Worm (Caenorhabditis elegans) whole organism, L1 larva: ENCODE measurements around the gene F52C9.5.
A peak's percentile ranks its signal among the peaks of the same experiment; 100 is the strongest.

Experiments used
- C16A3.4 ChIP-seq: fragments of 150-350 bp; optimal IDR thresholded peaks from 2 replicates; lab custom pipeline; 2014; ENCODE audit warnings: missing biosample characterization, missing genetic modification characterization
- C34B4.2 ChIP-seq: sonication (generic microtip); optimal IDR thresholded peaks from 2 replicates; lab custom pipeline; 2017; ENCODE audit warnings: mild to moderate bottlenecking, missing genetic modification characterization, missing compliant biosample characterization
- aha-1 ChIP-seq: fragments of 150-350 bp; optimal IDR thresholded peaks from 2 replicates; lab custom pipeline; 2014; ENCODE audit warnings: missing biosample characterization, missing genetic modification characterization
- alr-1 ChIP-seq: fragments of 200-800 bp; sonication (Bioruptor generic); optimal IDR thresholded peaks from 2 replicates; lab custom pipeline; 2018; ENCODE audit warnings: borderline replicate concordance, mild to moderate bottlenecking, missing genetic modification characterization, missing compliant biosample characterization
- ama-1 ChIP-seq: fragments of 150-350 bp; optimal IDR thresholded peaks from 2 replicates; lab custom pipeline; 2014
- blmp-1 ChIP-seq: fragments of 150-350 bp; optimal IDR thresholded peaks from 2 replicates; lab custom pipeline; 2014; ENCODE audit warnings: missing biosample characterization, missing genetic modification characterization
- ceh-82 ChIP-seq, 3 experiments: fragments of 150-350 bp in 1 of 3; sonication (generic microtip) in 2 of 3; optimal IDR thresholded peaks; 2 replicates each; lab custom pipeline; 2014 to 2017; ENCODE audit warnings: missing biosample characterization in 3 of 3, missing genetic modification characterization in 3 of 3
- ceh-90 ChIP-seq: sonication (generic microtip); optimal IDR thresholded peaks from 2 replicates; lab custom pipeline; 2016; ENCODE audit warnings: missing genetic modification characterization, missing compliant biosample characterization
- dpl-1 ChIP-seq, 3 experiments: fragments of 150-350 bp in 2 of 3; sonication (generic microtip) in 1 of 3; optimal IDR thresholded peaks; 2 replicates each; lab custom pipeline; 2014 to 2017; ENCODE audit warnings: missing biosample characterization in 3 of 3, missing genetic modification characterization in 3 of 3, missing genetic modification reagents in 3 of 3
- dsc-1 ChIP-seq: sonication (generic microtip); optimal IDR thresholded peaks from 2 replicates; lab custom pipeline; 2016; ENCODE audit warnings: mild to moderate bottlenecking, missing genetic modification characterization, missing compliant biosample characterization
- efl-1 ChIP-seq, 4 experiments: fragments of 150-350 bp; optimal IDR thresholded peaks in 3 of 4; peaks in 1 of 4; 1 replicate in 1 of 4; 2 replicates in 3 of 4; lab custom pipeline; 2014; ENCODE audit warnings: missing biosample characterization in 2 of 4, missing genetic modification characterization in 2 of 4, missing genetic modification reagents in 2 of 4
- efl-3 ChIP-seq: fragments of 200-800 bp; sonication (Bioruptor generic); optimal IDR thresholded peaks from 2 replicates; lab custom pipeline; 2018; ENCODE audit warnings: mild to moderate bottlenecking, missing genetic modification characterization, missing compliant biosample characterization
- egl-13 ChIP-seq: sonication (generic microtip); optimal IDR thresholded peaks from 2 replicates; lab custom pipeline; 2016; ENCODE audit warnings: missing genotype, missing genetic modification reagents, missing genetic modification characterization, missing compliant biosample characterization
- egl-27 ChIP-seq, 2 experiments: fragments of 150-350 bp in 1 of 2; sonication (generic microtip); optimal IDR thresholded peaks; 3 replicates each; lab custom pipeline; 2017 to 2018; ENCODE audit warnings: missing biosample characterization in 2 of 2, missing genetic modification characterization in 2 of 2, missing genetic modification reagents in 2 of 2
- elt-3 ChIP-seq, 6 experiments: fragments of 150-350 bp in 1 of 6; sonication (generic microtip); optimal IDR thresholded peaks; 2 replicates each; lab custom pipeline; 2017 to 2018; ENCODE audit warnings: missing biosample characterization in 6 of 6, missing genetic modification characterization in 6 of 6, inconsistent platforms in 1 of 6
- fkh-10 ChIP-seq: sonication (generic microtip); optimal IDR thresholded peaks from 2 replicates; lab custom pipeline; 2017; ENCODE audit warnings: missing biosample characterization, missing genetic modification reagents, missing genetic modification characterization
- fkh-4 ChIP-seq: sonication (generic microtip); optimal IDR thresholded peaks from 2 replicates; lab custom pipeline; 2016; ENCODE audit warnings: missing compliant biosample characterization, missing genetic modification characterization, borderline replicate concordance
- fos-1 ChIP-seq: fragments of 150-350 bp; optimal IDR thresholded peaks from 2 replicates; lab custom pipeline; 2014; ENCODE audit warnings: missing biosample characterization, missing genetic modification characterization
- hlh-17 ChIP-seq: fragments of 200-800 bp; sonication (Bioruptor generic); optimal IDR thresholded peaks from 2 replicates; lab custom pipeline; 2018; ENCODE audit warnings: missing genetic modification characterization, mild to moderate bottlenecking, missing compliant biosample characterization, moderate library complexity, borderline replicate concordance
- hlh-4 ChIP-seq: sonication (generic microtip); optimal IDR thresholded peaks from 2 replicates; lab custom pipeline; 2016; ENCODE audit warnings: mild to moderate bottlenecking, missing genetic modification characterization, missing compliant biosample characterization
- hpl-2 ChIP-seq: fragments of 150-350 bp; optimal IDR thresholded peaks from 2 replicates; lab custom pipeline; 2014; ENCODE audit warnings: missing biosample characterization, missing genetic modification reagents, missing genetic modification characterization
- isw-1 ChIP-seq: fragments of 200-800 bp; sonication (Bioruptor generic); IDR thresholded peaks from 2 replicates; pipeline ENCODE4 v1.3.6; 2022; ENCODE audit warnings: missing genetic modification characterization, missing compliant biosample characterization
- jun-1 ChIP-seq: fragments of 150-350 bp; optimal IDR thresholded peaks from 2 replicates; lab custom pipeline; 2014; ENCODE audit warnings: missing biosample characterization, missing genetic modification reagents, missing genetic modification characterization
- lin-13 ChIP-seq: fragments of 150-350 bp; optimal IDR thresholded peaks from 2 replicates; lab custom pipeline; 2014; ENCODE audit warnings: missing biosample characterization, missing genetic modification reagents, missing genetic modification characterization
- lin-15B ChIP-seq: fragments of 150-350 bp; sonication (generic microtip); optimal IDR thresholded peaks from 3 replicates; lab custom pipeline; 2014; ENCODE audit warnings: missing biosample characterization, missing genetic modification characterization
- lir-3 ChIP-seq: sonication (generic microtip); optimal IDR thresholded peaks from 2 replicates; lab custom pipeline; 2016; ENCODE audit warnings: mild to moderate bottlenecking, missing genetic modification characterization, moderate library complexity, missing compliant biosample characterization; ENCODE audit not compliant: poor library complexity
- mdl-1 ChIP-seq, 2 experiments: fragments of 150-350 bp; optimal IDR thresholded peaks; 2 replicates each; lab custom pipeline; 2014 to 2017; ENCODE audit warnings: missing biosample characterization in 2 of 2, missing genetic modification characterization in 2 of 2, inconsistent platforms in 1 of 2
- mep-1 ChIP-seq: fragments of 150-350 bp; optimal IDR thresholded peaks from 2 replicates; lab custom pipeline; 2014; ENCODE audit warnings: missing biosample characterization, missing genetic modification characterization
- nhr-12 ChIP-seq: sonication (generic microtip); optimal IDR thresholded peaks from 2 replicates; lab custom pipeline; 2017; ENCODE audit warnings: missing biosample characterization, missing genetic modification characterization
- nhr-237 ChIP-seq: fragments of 150-350 bp; optimal IDR thresholded peaks from 2 replicates; lab custom pipeline; 2014; ENCODE audit warnings: missing biosample characterization, missing genetic modification characterization
- nhr-71 ChIP-seq: sonication (generic microtip); optimal IDR thresholded peaks from 2 replicates; lab custom pipeline; 2016; ENCODE audit warnings: mild to moderate bottlenecking, missing genetic modification characterization, moderate library complexity, missing compliant biosample characterization
- nhr-76 ChIP-seq: sonication (generic microtip); optimal IDR thresholded peaks from 2 replicates; lab custom pipeline; 2017; ENCODE audit warnings: missing biosample characterization, missing genetic modification characterization
- nhr-85 ChIP-seq: sonication (generic microtip); peaks from one replicate; lab custom pipeline; 2016; ENCODE audit warnings: missing genetic modification characterization, inconsistent platforms, missing compliant biosample characterization
- nhr-90 ChIP-seq: sonication (generic microtip); optimal IDR thresholded peaks from 2 replicates; lab custom pipeline; 2016; ENCODE audit warnings: mild to moderate bottlenecking, missing genetic modification characterization, missing compliant biosample characterization; ENCODE audit not compliant: poor library complexity
- pax-3 ChIP-seq: fragments of 200-800 bp; sonication (Bioruptor generic); optimal IDR thresholded peaks from 2 replicates; lab custom pipeline; 2018; ENCODE audit warnings: mild to moderate bottlenecking, missing genetic modification characterization, moderate library complexity, missing compliant biosample characterization
- skn-1 ChIP-seq: fragments of 150-350 bp; optimal IDR thresholded peaks from 2 replicates; lab custom pipeline; 2014; ENCODE audit warnings: missing biosample characterization, missing genetic modification characterization
- sox-4 ChIP-seq: sonication (generic microtip); optimal IDR thresholded peaks from 2 replicates; lab custom pipeline; 2016; ENCODE audit warnings: missing genetic modification characterization, missing compliant biosample characterization
- sptf-1 ChIP-seq: fragments of 150-350 bp; optimal IDR thresholded peaks from 2 replicates; lab custom pipeline; 2014; ENCODE audit warnings: missing biosample characterization, missing genetic modification characterization
- sup-37 ChIP-seq: fragments of 200-800 bp; sonication (Bioruptor generic); optimal IDR thresholded peaks from 2 replicates; lab custom pipeline; 2018; ENCODE audit warnings: mild to moderate bottlenecking, missing genetic modification characterization, missing compliant biosample characterization
- tbx-2 ChIP-seq: sonication (generic microtip); optimal IDR thresholded peaks from 2 replicates; lab custom pipeline; 2016; ENCODE audit warnings: missing genetic modification characterization, missing compliant biosample characterization
- tlp-1 ChIP-seq: fragments of 150-350 bp; optimal IDR thresholded peaks from 2 replicates; lab custom pipeline; 2014; ENCODE audit warnings: missing biosample characterization, missing genetic modification characterization
- unc-130 ChIP-seq: fragments of 150-350 bp; optimal IDR thresholded peaks from 2 replicates; lab custom pipeline; 2017; ENCODE audit warnings: missing biosample characterization, missing genetic modification characterization, inconsistent platforms
- unc-30 ChIP-seq: sonication (generic microtip); optimal IDR thresholded peaks from 2 replicates; lab custom pipeline; 2017; ENCODE audit warnings: missing biosample characterization, missing genetic modification characterization
- unc-62 ChIP-seq: fragments of 150-350 bp; optimal IDR thresholded peaks from 2 replicates; lab custom pipeline; 2014; ENCODE audit warnings: missing biosample characterization, missing genetic modification reagents, missing genetic modification characterization
- unc-86 ChIP-seq: sonication (generic microtip); optimal IDR thresholded peaks from 2 replicates; lab custom pipeline; 2016; ENCODE audit warnings: missing genetic modification characterization, missing compliant biosample characterization
- unc-98 ChIP-seq: fragments of 200-800 bp; sonication (Bioruptor generic); IDR thresholded peaks from 2 replicates; pipeline ENCODE4 v1.3.6; 2022; ENCODE audit warnings: missing genetic modification characterization, missing compliant biosample characterization
- vab-15 ChIP-seq: sonication (generic microtip); optimal IDR thresholded peaks from 2 replicates; lab custom pipeline; 2017; ENCODE audit warnings: missing genotype, mild to moderate bottlenecking, missing genetic modification characterization, missing compliant biosample characterization
- xbp-1 ChIP-seq: sonication (generic microtip); optimal IDR thresholded peaks from 2 replicates; lab custom pipeline; 2016; ENCODE audit warnings: missing genetic modification characterization, missing compliant biosample characterization
- zag-1 ChIP-seq: fragments of 150-350 bp; optimal IDR thresholded peaks from 2 replicates; lab custom pipeline; 2014; ENCODE audit warnings: missing biosample characterization, missing genetic modification characterization
- zip-4 ChIP-seq: fragments of 200-800 bp; sonication (Bioruptor generic); optimal IDR thresholded peaks from 2 replicates; lab custom pipeline; 2018; ENCODE audit warnings: mild to moderate bottlenecking, missing genetic modification characterization, moderate library complexity, missing compliant biosample characterization
- ztf-11 ChIP-seq, 2 experiments: sonication (generic microtip); optimal IDR thresholded peaks; 2 replicates each; lab custom pipeline; 2016 to 2017; ENCODE audit warnings: missing genetic modification characterization in 2 of 2, missing biosample characterization in 1 of 2, missing compliant biosample characterization in 1 of 2

Gene F52C9.5

ce11 chrIII:5305725-5306124 lies 3.7 kb downstream of the F52C9.5 start (continued):
- TF ChIP-seq xbp-1 (peak; percentile 56), egl-27 (tag; optimal IDR thresholded peaks at IDR 0.05; lab: Kevin White, UChicago) (peak in 1 of 2 experiments; percentile 2), fkh-10 (no peak), fkh-4 (no peak), hlh-17 (GFP tag; lab: Kevin White, UChicago) (no peak), hlh-4 (tag; lab: Kevin White, UChicago) (no peak), unc-62 (GFP tag; lab: Kevin White, UChicago) (no peak), vab-15 (tag; lab: Kevin White, UChicago) (no peak), blmp-1 (tag; lab: Kevin White, UChicago) (peak; percentile 24), dpl-1 (GFP tag; optimal IDR thresholded peaks at IDR 0.05; lab: Kevin White, UChicago) (peak in 2 of 3 experiments; percentile 59 to 69), lin-13 (peak; percentile 6), nhr-85 (tag; lab: Kevin White, UChicago) (no peak), nhr-12 (tag; lab: Kevin White, UChicago) (no peak), ama-1 (lab: Kevin White, UChicago) (peak; percentile 15), lin-15B (tag; lab: Kevin White, UChicago) (no peak), elt-3 (tag; optimal IDR thresholded peaks at IDR 0.05; lab: Kevin White, UChicago) (no peak), lir-3 (tag; lab: Kevin White, UChicago) (peak; percentile 61), unc-30 (tag; lab: Kevin White, UChicago) (no peak), isw-1 (peak; percentile 32), aha-1 (tag; lab: Kevin White, UChicago) (no peak), ztf-11 (tag; optimal IDR thresholded peaks at IDR 0.05; lab: Kevin White, UChicago) (peak in 1 of 2 experiments; percentile 3), unc-98 (GFP tag; lab: Robert Waterston, UW) (no peak), sptf-1 (no peak), pax-3 (tag; lab: Kevin White, UChicago) (peak; percentile 8), mdl-1 (tag; optimal IDR thresholded peaks at IDR 0.05; lab: Kevin White, UChicago) (peak in 1 of 2 experiments; percentile 45), egl-13 (tag; lab: Kevin White, UChicago) (peak; percentile 19), C16A3.4 (tag; lab: Kevin White, UChicago) (peak; percentile 57), zip-4 (GFP tag; lab: Kevin White, UChicago) (peak; percentile 21), zag-1 (tag; lab: Kevin White, UChicago) (no peak), jun-1 (tag; lab: Kevin White, UChicago) (no peak), nhr-71 (tag; lab: Kevin White, UChicago) (no peak), C34B4.2 (no peak), fos-1 (tag; lab: Kevin White, UChicago) (no peak), skn-1 (tag; lab: Kevin White, UChicago) (peak; percentile 31), ceh-90 (tag; lab: Kevin White, UChicago) (no peak)

- TF ChIP-seq efl-1 (optimal IDR thresholded peaks at IDR 0.05; lab: Kevin White, UChicago) (peak; percentile 61 to 94), efl-1 (GFP tag; optimal IDR thresholded peaks at IDR 0.05 in 1 of 2; lab: Kevin White, UChicago) (peak; percentile 93 to 99), alr-1 (tag; lab: Kevin White, UChicago) (no peak), fos-1 (tag; lab: Kevin White, UChicago) (no peak), unc-30 (tag; lab: Kevin White, UChicago) (no peak), nhr-85 (tag; lab: Kevin White, UChicago) (peak; percentile 85), blmp-1 (tag; lab: Kevin White, UChicago) (peak; percentile 47), nhr-76 (tag; lab: Kevin White, UChicago) (no peak), vab-15 (tag; lab: Kevin White, UChicago) (peak; percentile 55), isw-1 (peak; percentile 65), tbx-2 (peak; percentile 84), mep-1 (peak; percentile 74), unc-130 (tag; lab: Kevin White, UChicago) (no peak), nhr-90 (tag; lab: Kevin White, UChicago) (peak; percentile 81), sox-4 (tag; lab: Kevin White, UChicago) (peak; percentile 69), sup-37 (GFP tag; lab: Kevin White, UChicago) (no peak), tlp-1 (no peak), hlh-4 (tag; lab: Kevin White, UChicago) (no peak), efl-3 (GFP tag; lab: Kevin White, UChicago) (peak; percentile 49), unc-86 (tag; lab: Kevin White, UChicago) (peak; percentile 67), lin-15B (tag; lab: Kevin White, UChicago) (peak; percentile 7), nhr-237 (no peak), hpl-2 (GFP tag; lab: Kevin White, UChicago) (no peak), ceh-82 (tag; optimal IDR thresholded peaks at IDR 0.05; lab: Kevin White, UChicago) (peak; percentile 11 to 66 (median 11)), dsc-1 (tag; lab: Kevin White, UChicago) (peak; percentile 71), sptf-1 (no peak)
Measured at ce11 chrIII:5308278-5308677, 6.3 kb downstream of the F52C9.5 start, which contains the start of gene mog-3. mog-3 (plus strand) TSS chrIII:5308596.
